Worm (Caenorhabditis elegans) whole organism, L4/young adult: ENCODE data around the gene Y49G5A.1.

Experiments
- W03F9.2 ChIP-seq: fragments of 150-350 bp; optimal IDR thresholded peaks from 2 replicates; lab custom pipeline; 2014; ENCODE audit warnings: missing biosample characterization, missing genetic modification characterization
- dao-5 ChIP-seq: sonication (generic microtip); optimal IDR thresholded peaks from 2 replicates; lab custom pipeline; 2016; ENCODE audit warnings: missing genotype, missing genetic modification characterization, moderate library complexity, missing compliant biosample characterization
- him-1 ChIP-seq: sonication (generic microtip); optimal IDR thresholded peaks from 2 replicates; lab custom pipeline; 2016; ENCODE audit warnings: missing genotype, missing genetic modification reagents, missing genetic modification characterization, missing compliant biosample characterization

DNA sequence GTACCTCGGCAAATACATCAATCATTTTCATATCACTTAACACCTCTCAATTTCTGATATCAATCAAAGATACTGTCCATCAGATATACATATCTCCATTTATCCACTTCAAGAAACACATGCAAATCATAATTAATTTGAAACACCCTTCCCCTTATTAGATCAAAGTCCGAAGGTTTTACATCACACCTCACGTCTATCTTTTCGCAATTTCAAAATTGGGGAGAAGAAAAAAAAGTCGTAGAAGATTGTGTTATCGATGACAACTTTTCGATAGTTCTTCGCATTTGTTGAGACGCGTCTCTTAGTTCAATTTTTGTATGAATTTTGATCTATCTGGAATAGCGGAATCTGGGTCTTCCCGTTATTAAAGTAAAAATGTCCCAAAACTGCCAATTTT, 13.9 kb downstream of the Y49G5A.1 start:
- TF ChIP-seq him-1, result no peak
- TF ChIP-seq W03F9.2 (tag; lab: Kevin White, UChicago), result no peak
- no peak for TF ChIP-seq dao-5 (tag; lab: Kevin White, UChicago)
